ENCODE assay signal across 3 worm cellular contexts in genomic region chrX:6507734-6508133, ce11.
TF ChIP-seq lines count a peak whose summit lies in the region.

No protein-coding gene starts in this region.

TF ChIP-seq in whole organism, L1 larva, 84 proteins besides CTCF, POLR2A, EP300 and RAD21:
- TF ChIP-seq rnt-1 (tag; optimal IDR thresholded peaks at IDR 0.05; lab: Kevin White, UChicago) (peak; percentile 0), nhr-77 (tag; optimal IDR thresholded peaks at IDR 0.05; lab: Kevin White, UChicago) (no peak)

TF ChIP-seq in whole organism, L3 larva, 47 proteins besides CTCF, POLR2A, EP300 and RAD21:
- TF ChIP-seq egl-5 (tag; optimal IDR thresholded peaks at IDR 0.05; lab: Kevin White, UChicago) = peak; percentile 29
- no peak for TF ChIP-seq daf-12 (tag; optimal IDR thresholded peaks at IDR 0.05; lab: Kevin White, UChicago)
TF ChIP-seq in whole organism, L3 larva: peak in this region for 1.

TF ChIP-seq in whole organism, mixed stage, embryonic, 35 proteins besides CTCF, POLR2A, EP300 and RAD21:
- no peak for TF ChIP-seq mep-1 (tag; optimal IDR thresholded peaks at IDR 0.05; lab: Kevin White, UChicago)
- TF ChIP-seq nhr-12 (tag; optimal IDR thresholded peaks at IDR 0.05; lab: Kevin White, UChicago) = no peak
- TF ChIP-seq hlh-1 (tag; optimal IDR thresholded peaks at IDR 0.05; lab: Kevin White, UChicago) = peak; percentile 51
- no peak for TF ChIP-seq nhr-2 (tag; optimal IDR thresholded peaks at IDR 0.05; lab: Kevin White, UChicago)
- no peak for TF ChIP-seq cnd-1 (tag; optimal IDR thresholded peaks at IDR 0.05; lab: Kevin White, UChicago)
- no peak for TF ChIP-seq ceh-83 (GFP tag; optimal IDR thresholded peaks at IDR 0.05; lab: Kevin White, UChicago)
- no peak for TF ChIP-seq unc-120 (tag; optimal IDR thresholded peaks at IDR 0.05; lab: Kevin White, UChicago; ENCODE audit: poor library complexity, severe bottlenecking)
- TF ChIP-seq nhr-76 (tag; optimal IDR thresholded peaks at IDR 0.05; lab: Kevin White, UChicago) = no peak
